Worm (Caenorhabditis elegans): ENCODE results near the gene cyp-33B1.

Gene cyp-33B1

ce11 chrV:9058627-9059026, 17.5 kb downstream of the cyp-33B1 start, which contains the start of gene C25E10.11:
TSS of gene C25E10.11 (minus strand) at chrV:9058727.
- TF ChIP-seq hlh-26 (GFP tag; conservative IDR thresholded peaks at IDR 0.05) (no peak), dpl-1 (GFP tag; optimal IDR thresholded peaks at IDR 0.05) (no peak), ceh-27 (GFP tag; optimal IDR thresholded peaks at IDR 0.05) (no peak), sdz-38 (tag; optimal IDR thresholded peaks at IDR 0.05) (no peak)

ce11 chrV:9059468-9059867, 18.3 kb downstream of the cyp-33B1 start, which contains the start of the genes C25E10.16 and C25E10.13:
TSS of gene C25E10.16 (minus strand) at chrV:9059568.
TSS of gene C25E10.13 (plus strand) at chrV:9059723.
- TF ChIP-seq B0019.2 (GFP tag; conservative IDR thresholded peaks at IDR 0.05) (no peak), snpc-4 (GFP tag; optimal IDR thresholded peaks at IDR 0.05) (no peak), snpc-4 (tag; optimal IDR thresholded peaks at IDR 0.05) (no peak), ztf-25 (GFP tag; IDR thresholded peaks at IDR 0.05) (no peak), lsl-1 (GFP tag; optimal IDR thresholded peaks at IDR 0.05) (no peak), hsf-1 (GFP tag; IDR thresholded peaks at IDR 0.05) (no peak), attf-5 (GFP tag; optimal IDR thresholded peaks at IDR 0.05) (no peak), egl-18 (GFP tag; IDR thresholded peaks at IDR 0.05) (no peak), cebp-2 (GFP tag; IDR thresholded peaks at IDR 0.05) (no peak), D2030.7 (GFP tag; IDR thresholded peaks at IDR 0.05) (no peak), F10E7.11 (tag; optimal IDR thresholded peaks at IDR 0.05) (no peak), ceh-79 (tag; optimal IDR thresholded peaks at IDR 0.05) (no peak), egrh-3 (GFP tag; IDR thresholded peaks at IDR 0.05) (no peak), C06A6.2 (GFP tag; conservative IDR thresholded peaks at IDR 0.05) (no peak), lin-35 (GFP tag; optimal IDR thresholded peaks at IDR 0.05) (no peak), mel-28 (tag; optimal IDR thresholded peaks at IDR 0.05; ENCODE audit: borderline replicate concordance) (no peak), efl-1 (GFP tag; optimal IDR thresholded peaks at IDR 0.05) (no peak), hlh-26 (GFP tag; conservative IDR thresholded peaks at IDR 0.05) (no peak), unc-130 (GFP tag; optimal IDR thresholded peaks at IDR 0.05) (no peak), F33H1.4 (GFP tag; IDR thresholded peaks at IDR 0.05) (no peak), ztf-22 (GFP tag; optimal IDR thresholded peaks at IDR 0.05) (no peak)

ce11 chrV:9062341-9062740, 21.2 kb downstream of the cyp-33B1 start, which contains the start of gene C25E10.12:
TSS of gene C25E10.12 (minus strand) at chrV:9062441.
- TF ChIP-seq B0261.1 (tag; optimal IDR thresholded peaks at IDR 0.05), result no peak

- no peak for TF ChIP-seq chd-7 (tag; optimal IDR thresholded peaks at IDR 0.05)
- TF ChIP-seq atf-7 (tag; optimal IDR thresholded peaks at IDR 0.05), result no peak
- TF ChIP-seq attf-3 (GFP tag; conservative IDR thresholded peaks at IDR 0.05), result no peak
- no peak for TF ChIP-seq ztf-18 (tag; optimal IDR thresholded peaks at IDR 0.05)
- no peak for TF ChIP-seq nhr-80 (tag; optimal IDR thresholded peaks at IDR 0.05)
- no peak for TF ChIP-seq T07F8.4 (tag; optimal IDR thresholded peaks at IDR 0.05)
- TF ChIP-seq cebp-1 (GFP tag; IDR thresholded peaks at IDR 0.05), result no peak
- TF ChIP-seq cebp-1 (tag; optimal IDR thresholded peaks at IDR 0.05), result no peak
- TF ChIP-seq Y95B8A.8 (GFP tag; IDR thresholded peaks at IDR 0.05), result no peak
- no peak for TF ChIP-seq F49E8.2 (tag; optimal IDR thresholded peaks at IDR 0.05; ENCODE audit: insufficient read depth)
Measured at ce11 chrV:9063134-9063533, 22.0 kb downstream of the cyp-33B1 start.

All from whole organism, young adult.